Fruit fly (Drosophila melanogaster): ENCODE data around the gene CG34434.

DNA sequence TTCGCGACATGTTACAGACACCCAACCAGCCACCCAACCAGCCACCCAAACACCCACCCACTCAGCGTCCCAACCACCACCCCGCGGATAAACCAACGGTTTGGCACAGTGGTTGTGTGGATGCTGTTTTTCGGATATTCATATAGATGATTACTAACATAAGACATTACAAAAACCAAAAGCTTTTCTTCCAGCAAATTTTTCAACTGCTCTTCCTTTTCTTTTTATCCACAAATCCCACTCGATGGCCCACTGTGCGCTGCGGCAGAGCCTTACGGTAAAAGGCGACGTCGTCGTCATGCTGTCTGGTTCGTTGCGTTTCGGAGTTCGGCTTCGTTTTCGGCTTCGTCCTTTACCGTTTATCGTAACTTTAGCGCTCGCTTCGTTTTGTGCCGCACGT, 22.4 kb upstream of the CG34434 start:
- no peak for TF ChIP-seq CG1620 (GFP tag; optimal IDR thresholded peaks at IDR 0.05)
- no peak for TF ChIP-seq tj (GFP tag; optimal IDR thresholded peaks at IDR 0.05)
- TF ChIP-seq CG14711 (tag; optimal IDR thresholded peaks at IDR 0.05), result no peak
- TF ChIP-seq CG12768 (GFP tag; optimal IDR thresholded peaks at IDR 0.05), result peak; percentile 26
- TF ChIP-seq toe (GFP tag; optimal IDR thresholded peaks at IDR 0.05), result no peak
- no peak for TF ChIP-seq kay (GFP tag; ENCODE audit: borderline replicate concordance)
- no peak for TF ChIP-seq CG11617 (GFP tag; optimal IDR thresholded peaks at IDR 0.05)

All from whole organism, adult.